Fruit fly (Drosophila melanogaster) whole organism, embryonic: ENCODE data around the gene cni.

Source experiments
- Adf1 ChIP-seq: fragments of 200-800 bp; sonication (Bioruptor generic); IDR thresholded peaks from 2 replicates; pipeline ENCODE4 v1.3.6; 2022; ENCODE audit warnings: missing biosample characterization, missing genetic modification characterization
- Aef1 ChIP-seq: fragments of 200-800 bp; sonication (Bioruptor generic); IDR thresholded peaks from 3 replicates; pipeline ENCODE4 v1.3.6; 2022; ENCODE audit warnings: missing biosample characterization, missing genetic modification characterization
- BtbVII ChIP-seq: fragments of 200-800 bp; sonication (Bioruptor generic); optimal IDR thresholded peaks from 3 replicates; lab custom pipeline; 2017; ENCODE audit warnings: missing biosample characterization, mild to moderate bottlenecking, missing genetic modification characterization
- CG10321 ChIP-seq: fragments of 200-800 bp; sonication (Bioruptor generic); IDR thresholded peaks from 2 replicates; pipeline ENCODE4 v1.3.6; 2022; ENCODE audit warnings: missing biosample characterization, missing genetic modification characterization
- CG10654 ChIP-seq: fragments of 200-800 bp; sonication (Bioruptor generic); optimal IDR thresholded peaks from 2 replicates; lab custom pipeline; 2016; ENCODE audit warnings: missing biosample characterization, missing genetic modification characterization
- CG11398 ChIP-seq: fragments of 200-800 bp; sonication (Bioruptor generic); optimal IDR thresholded peaks from 2 replicates; lab custom pipeline; 2016; ENCODE audit warnings: missing biosample characterization, missing genetic modification characterization
- CG11560 ChIP-seq: fragments of 200-800 bp; sonication (Bioruptor generic); IDR thresholded peaks from 3 replicates; pipeline ENCODE4 v1.3.6; 2022; ENCODE audit warnings: missing biosample characterization, missing genetic modification characterization
- CG12236 ChIP-seq: fragments of 200-800 bp; sonication (Bioruptor generic); optimal IDR thresholded peaks from 2 replicates; lab custom pipeline; 2016; ENCODE audit warnings: missing biosample characterization, missing genetic modification characterization
- CG13624 ChIP-seq: fragments of 200-800 bp; sonication (Bioruptor generic); optimal IDR thresholded peaks from 2 replicates; lab custom pipeline; 2016; ENCODE audit warnings: missing biosample characterization, missing genetic modification characterization
- CG15601 ChIP-seq: fragments of 200-800 bp; sonication (Bioruptor generic); optimal IDR thresholded peaks from 3 replicates; lab custom pipeline; 2019; ENCODE audit warnings: missing biosample characterization, mild to moderate bottlenecking, missing genetic modification characterization, moderate library complexity
- CG17186 ChIP-seq: fragments of 200-800 bp; sonication (Bioruptor generic); optimal IDR thresholded peaks from 3 replicates; lab custom pipeline; 2017; ENCODE audit warnings: missing biosample characterization, missing genetic modification reagents, missing genetic modification characterization
- CG17385 ChIP-seq: fragments of 200-800 bp; sonication (Bioruptor generic); optimal IDR thresholded peaks from 3 replicates; lab custom pipeline; 2018; ENCODE audit warnings: missing biosample characterization, mild to moderate bottlenecking, missing genetic modification characterization
- CG18476 ChIP-seq: fragments of 200-800 bp; sonication (Bioruptor generic); optimal IDR thresholded peaks from 2 replicates; lab custom pipeline; 2016; ENCODE audit warnings: missing biosample characterization, mild to moderate bottlenecking, missing genetic modification characterization
- CG33213 ChIP-seq: fragments of 200-800 bp; sonication (Bioruptor generic); optimal IDR thresholded peaks from 3 replicates; lab custom pipeline; 2016; ENCODE audit warnings: missing biosample characterization, missing genetic modification characterization
- CG3407 ChIP-seq: fragments of 200-800 bp; sonication (Bioruptor generic); optimal IDR thresholded peaks from 2 replicates; lab custom pipeline; 2018; ENCODE audit warnings: missing biosample characterization, mild to moderate bottlenecking, missing genetic modification characterization
- CG34376 ChIP-seq: fragments of 200-800 bp; sonication (Bioruptor generic); optimal IDR thresholded peaks from 2 replicates; lab custom pipeline; 2018; ENCODE audit warnings: missing biosample characterization, mild to moderate bottlenecking, missing genetic modification characterization
- CG3995 ChIP-seq: fragments of 200-800 bp; sonication (Bioruptor generic); optimal IDR thresholded peaks from 3 replicates; lab custom pipeline; 2016; ENCODE audit warnings: missing biosample characterization, missing genetic modification characterization
- CG43689 ChIP-seq: fragments of 200-800 bp; sonication (Bioruptor generic); IDR thresholded peaks from 2 replicates; pipeline ENCODE4 v1.3.6; 2022; ENCODE audit warnings: missing biosample characterization, missing genetic modification characterization
- CG4404 ChIP-seq: fragments of 200-800 bp; sonication (Bioruptor generic); IDR thresholded peaks from 2 replicates; pipeline ENCODE4 v1.3.6; 2022; ENCODE audit warnings: missing biosample characterization, missing genetic modification characterization
- CG6683 ChIP-seq: fragments of 200-800 bp; sonication (Bioruptor generic); optimal IDR thresholded peaks from 2 replicates; lab custom pipeline; 2017; ENCODE audit warnings: missing biosample characterization, mild to moderate bottlenecking, missing genetic modification characterization, missing genetic modification reagents
- CG9609 ChIP-seq: fragments of 200-800 bp; sonication (Bioruptor generic); optimal IDR thresholded peaks from 3 replicates; lab custom pipeline; 2016; ENCODE audit warnings: missing biosample characterization, missing genetic modification characterization
- CG9727 ChIP-seq: fragments of 200-800 bp; sonication (Bioruptor generic); optimal IDR thresholded peaks from 3 replicates; lab custom pipeline; 2017; ENCODE audit warnings: missing biosample characterization, mild to moderate bottlenecking, missing genetic modification characterization
- Doc3 ChIP-seq: fragments of 200-800 bp; sonication (Bioruptor generic); IDR thresholded peaks from 3 replicates; pipeline ENCODE4 v1.3.6; 2022; ENCODE audit warnings: missing biosample characterization, missing genetic modification characterization; ENCODE audit not compliant: partially characterized antibody
- Dp ChIP-seq: fragments of 200-800 bp; sonication (Bioruptor generic); optimal IDR thresholded peaks from 2 replicates; lab custom pipeline; 2018; ENCODE audit warnings: missing biosample characterization, mild to moderate bottlenecking, missing genetic modification characterization, moderate library complexity
- ERR ChIP-seq: fragments of 200-800 bp; sonication (Bioruptor generic); optimal IDR thresholded peaks from 2 replicates; lab custom pipeline; 2016; ENCODE audit warnings: missing biosample characterization, missing genetic modification characterization
- GATAe ChIP-seq: fragments of 200-800 bp; sonication (Bioruptor generic); conservative IDR thresholded peaks from 2 replicates; pipeline ENCODE4 v1.3.6; 2022; ENCODE audit warnings: missing biosample characterization, missing genetic modification characterization
- H2.0 ChIP-seq: fragments of 200-800 bp; sonication (Bioruptor generic); IDR thresholded peaks from 2 replicates; pipeline ENCODE4 v1.3.6; 2022; ENCODE audit warnings: missing biosample characterization, missing genetic modification characterization
- Hr78 ChIP-seq, 2 experiments: fragments of 200-800 bp in 1 of 2; fragments of >200 bp in 1 of 2; sonication (Bioruptor generic) in 1 of 2; optimal IDR thresholded peaks; 2 replicates each; lab custom pipeline; 2017 to 2019; ENCODE audit warnings: missing biosample characterization in 2 of 2, missing genetic modification characterization in 2 of 2, mild to moderate bottlenecking in 1 of 2, moderate library complexity in 1 of 2
- Myb ChIP-seq: fragments of 200-800 bp; sonication (Bioruptor generic); optimal IDR thresholded peaks from 2 replicates; lab custom pipeline; 2016; ENCODE audit warnings: missing biosample characterization, missing genetic modification characterization
- Oaz ChIP-seq: fragments of 200-800 bp; sonication (Bioruptor generic); IDR thresholded peaks from 2 replicates; pipeline ENCODE4 v1.3.6; 2022; ENCODE audit warnings: missing biosample characterization, missing genetic modification characterization
- br ChIP-seq: fragments of >200 bp; optimal IDR thresholded peaks from 2 replicates; lab custom pipeline; 2017
- cad ChIP-seq: fragments of >200 bp; optimal IDR thresholded peaks from 2 replicates; lab custom pipeline; 2017; ENCODE audit warnings: missing biosample characterization, missing genetic modification characterization
- dpn ChIP-seq, 2 experiments: fragments of 200-800 bp; sonication (Bioruptor generic); optimal IDR thresholded peaks; 3 replicates each; lab custom pipeline; 2016; ENCODE audit warnings: missing biosample characterization in 2 of 2, missing genetic modification characterization in 2 of 2
- ems ChIP-seq: fragments of 200-800 bp; sonication (Bioruptor generic); optimal IDR thresholded peaks from 3 replicates; lab custom pipeline; 2016; ENCODE audit warnings: missing biosample characterization, missing genetic modification characterization
- fru ChIP-seq: fragments of >200 bp; optimal IDR thresholded peaks from 2 replicates; lab custom pipeline; 2017
- gce ChIP-seq: fragments of 200-800 bp; sonication (Bioruptor generic); IDR thresholded peaks from 3 replicates; pipeline ENCODE4 v1.3.6; 2022; ENCODE audit warnings: missing biosample characterization, missing genetic modification characterization
- gro ChIP-seq: fragments of 200-800 bp; sonication (Bioruptor generic); optimal IDR thresholded peaks from 2 replicates; lab custom pipeline; 2016; ENCODE audit warnings: missing biosample characterization, missing genetic modification characterization
- inv ChIP-seq: fragments of 200-800 bp; sonication (Bioruptor generic); IDR thresholded peaks from 2 replicates; pipeline ENCODE4 v1.3.6; 2022; ENCODE audit warnings: missing biosample characterization, missing genetic modification characterization; ENCODE audit not compliant: partially characterized antibody
- nerfin-1 ChIP-seq: fragments of 200-800 bp; sonication (Bioruptor generic); optimal IDR thresholded peaks from 3 replicates; lab custom pipeline; 2019; ENCODE audit warnings: missing biosample characterization, mild to moderate bottlenecking, missing genetic modification characterization, moderate library complexity
- nerfin-2 ChIP-seq: fragments of 200-800 bp; sonication (Bioruptor generic); IDR thresholded peaks from 2 replicates; pipeline ENCODE4 v1.3.6; 2022; ENCODE audit warnings: missing biosample characterization, missing genetic modification characterization; ENCODE audit not compliant: partially characterized antibody
- org-1 ChIP-seq: fragments of 200-800 bp; sonication (Bioruptor generic); optimal IDR thresholded peaks from 2 replicates; lab custom pipeline; 2017; ENCODE audit warnings: missing biosample characterization, missing genetic modification characterization
- pan ChIP-seq, 4 experiments: fragments of >200 bp in 3 of 4; fragments of 200-800 bp in 1 of 4; sonication (Bioruptor generic) in 1 of 4; optimal IDR thresholded peaks in 3 of 4; IDR thresholded peaks in 1 of 4; 2 replicates each; pipeline versions ENCODE4 v1.3.6 to Lab custom; 2017 to 2022; ENCODE audit warnings: missing biosample characterization in 2 of 4, missing genetic modification characterization in 2 of 4, mixed read lengths in 1 of 4
- pita ChIP-seq: fragments of 200-800 bp; sonication (Bioruptor generic); optimal IDR thresholded peaks from 2 replicates; lab custom pipeline; 2017; ENCODE audit warnings: missing biosample characterization, mild to moderate bottlenecking, missing genetic modification characterization
- salm ChIP-seq: fragments of 200-800 bp; sonication (Bioruptor generic); optimal IDR thresholded peaks from 2 replicates; lab custom pipeline; 2018; ENCODE audit warnings: missing biosample characterization, mild to moderate bottlenecking, missing genetic modification characterization
- slbo ChIP-seq: fragments of 200-800 bp; sonication (Bioruptor generic); IDR thresholded peaks from 2 replicates; pipeline ENCODE4 v1.3.6; 2022; ENCODE audit warnings: missing biosample characterization, missing genetic modification characterization
- so ChIP-seq: fragments of 200-800 bp; sonication (Bioruptor generic); IDR thresholded peaks from 3 replicates; pipeline ENCODE4 v1.3.6; 2022; ENCODE audit warnings: missing biosample characterization, missing genetic modification characterization
- tx ChIP-seq: fragments of 200-800 bp; sonication (Bioruptor generic); optimal IDR thresholded peaks from 2 replicates; lab custom pipeline; 2016; ENCODE audit warnings: missing biosample characterization, missing genetic modification characterization
- vvl ChIP-seq: fragments of 200-800 bp; sonication (Bioruptor generic); IDR thresholded peaks from 2 replicates; pipeline ENCODE4 v1.3.6; 2022; ENCODE audit warnings: missing biosample characterization, missing genetic modification characterization

The cni gene

dm6 chr2L:16352585-16353580 lies 42.4 kb upstream of the cni start, which contains the start of the genes Hyls1, chif and CG4455 (continued):
- TF ChIP-seq gro (GFP tag; lab: Kevin White, UChicago) (no peak), salm (tag; lab: Kevin White, UChicago) (no peak), CG17385 (no peak), cad (GFP tag; lab: Kevin White, UChicago) (no peak), CG10321 (GFP tag; lab: Robert Waterston, UW) (no peak), BtbVII (GFP tag; lab: Kevin White, UChicago) (no peak), CG34376 (GFP tag; lab: Kevin White, UChicago) (no peak), Dp (GFP tag; lab: Kevin White, UChicago) (peak; percentile 40), CG33213 (GFP tag; lab: Kevin White, UChicago) (no peak), Hr78 (GFP tag; optimal IDR thresholded peaks at IDR 0.05; lab: Kevin White, UChicago) (no peak), inv (peak; percentile 89), CG15601 (tag; lab: Kevin White, UChicago) (peak; percentile 59), ems (peak; percentile 21), org-1 (GFP tag; lab: Kevin White, UChicago) (no peak), CG11398 (GFP tag; lab: Kevin White, UChicago) (no peak), CG6683 (GFP tag; lab: Kevin White, UChicago) (no peak), CG3407 (GFP tag; lab: Kevin White, UChicago) (peak; percentile 5), tx (no peak), so (GFP tag; lab: Robert Waterston, UW) (no peak), H2.0 (GFP tag; lab: Robert Waterston, UW) (no peak), br (lab: Kevin White, UChicago) (no peak), Aef1 (GFP tag; lab: Robert Waterston, UW) (no peak), gce (GFP tag; lab: Robert Waterston, UW) (no peak), pita (GFP tag; lab: Kevin White, UChicago) (no peak), fru (no peak), nerfin-2 (GFP tag; lab: Robert Waterston, UW) (peak; percentile 80), CG43689 (GFP tag; lab: Robert Waterston, UW) (no peak), CG17186 (GFP tag; lab: Kevin White, UChicago) (no peak), nerfin-1 (peak; percentile 2), CG9609 (GFP tag; lab: Kevin White, UChicago) (no peak), CG9727 (GFP tag; lab: Kevin White, UChicago) (peak; percentile 66), GATAe (no peak), slbo (peak; percentile 45; the same call in 1 of the 2 replicates), ERR (GFP tag; lab: Kevin White, UChicago) (no peak), CG12236 (GFP tag; lab: Kevin White, UChicago) (no peak), pan (optimal IDR thresholded peaks at IDR 0.05; lab: Kevin White, UChicago) (no peak), pan (GFP tag; optimal IDR thresholded peaks at IDR 0.05 in 1 of 2, IDR thresholded peaks at IDR 0.05 in 1 of 2) (peak in 1 of 2 experiments; percentile 41), CG11560 (no peak), dpn (GFP tag; optimal IDR thresholded peaks at IDR 0.05; lab: Kevin White, UChicago) (peak in 1 of 2 experiments; percentile 30), Adf1 (GFP tag; lab: Robert Waterston, UW) (no peak), Oaz (GFP tag; lab: Robert Waterston, UW) (no peak), CG10654 (GFP tag; lab: Kevin White, UChicago) (peak; percentile 40), CG18476 (GFP tag; lab: Kevin White, UChicago) (no peak), CG4404 (GFP tag; lab: Robert Waterston, UW) (peak; percentile 26; the same call in 1 of the 2 replicates), CG3995 (peak; percentile 99), vvl (no peak), Myb (no peak), Doc3 (GFP tag; lab: Robert Waterston, UW) (peak; percentile 87), CG13624 (GFP tag; lab: Kevin White, UChicago) (peak; percentile 33)
